Worm (Caenorhabditis elegans): ENCODE results near the gene F10C1.23.

ce11 chrII:5788815-5789214 is 31.0 kb downstream of the F10C1.23 start, which contains the start of gene K05F1.13:
- TF ChIP-seq W03F9.2 (tag; optimal IDR thresholded peaks at IDR 0.05) (no peak), him-1 (tag; optimal IDR thresholded peaks at IDR 0.05) (no peak)

Measured in whole organism, L4/young adult.